Fruit fly (Drosophila melanogaster) whole organism, embryonic: ENCODE data around the gene CG32447.

ENCODE experiments used
- Ada2b ChIP-seq: fragments of 200-800 bp; sonication (Bioruptor generic); IDR thresholded peaks from 2 replicates; pipeline ENCODE4 v1.3.6; 2022; ENCODE audit warnings: missing biosample characterization, missing genetic modification characterization
- Aef1 ChIP-seq: fragments of 200-800 bp; sonication (Bioruptor generic); IDR thresholded peaks from 3 replicates; pipeline ENCODE4 v1.3.6; 2022; ENCODE audit warnings: missing biosample characterization, missing genetic modification characterization
- CG11247 ChIP-seq: fragments of 200-800 bp; sonication (Bioruptor generic); IDR thresholded peaks from 2 replicates; pipeline ENCODE4 v1.3.6; 2022; ENCODE audit warnings: missing biosample characterization, missing genetic modification characterization
- CG13123 ChIP-seq: fragments of 200-800 bp; sonication (Bioruptor generic); optimal IDR thresholded peaks from 2 replicates; lab custom pipeline; 2016; ENCODE audit warnings: missing biosample characterization, missing genetic modification characterization
- CG13424 ChIP-seq: fragments of 200-800 bp; sonication (Bioruptor generic); optimal IDR thresholded peaks from 2 replicates; lab custom pipeline; 2019; ENCODE audit warnings: missing biosample characterization, mild to moderate bottlenecking, missing genetic modification characterization, moderate library complexity
- CG1647 ChIP-seq: fragments of 200-800 bp; sonication (Bioruptor generic); optimal IDR thresholded peaks from 3 replicates; lab custom pipeline; 2016; ENCODE audit warnings: missing biosample characterization, missing genetic modification characterization
- CG18599 ChIP-seq: fragments of 200-800 bp; sonication (Bioruptor generic); optimal IDR thresholded peaks from 3 replicates; lab custom pipeline; 2017; ENCODE audit warnings: missing biosample characterization, missing genetic modification characterization, mild to moderate bottlenecking, moderate library complexity, missing genetic modification reagents
- CG2678 ChIP-seq: fragments of 200-800 bp; sonication (Bioruptor generic); optimal IDR thresholded peaks from 3 replicates; lab custom pipeline; 2019; ENCODE audit warnings: missing biosample characterization, mild to moderate bottlenecking, missing genetic modification characterization, moderate library complexity
- CG2875 ChIP-seq: fragments of 200-800 bp; sonication (Bioruptor generic); optimal IDR thresholded peaks from 2 replicates; lab custom pipeline; 2017; ENCODE audit warnings: missing biosample characterization, mild to moderate bottlenecking, missing genetic modification characterization, missing genetic modification reagents
- CG31224 ChIP-seq: fragments of 200-800 bp; sonication (Bioruptor generic); IDR thresholded peaks from 2 replicates; pipeline ENCODE4 v1.3.6; 2022; ENCODE audit warnings: missing biosample characterization, missing genetic modification characterization
- CG4328 ChIP-seq: fragments of 200-800 bp; sonication (Bioruptor generic); optimal IDR thresholded peaks from 3 replicates; lab custom pipeline; 2017; ENCODE audit warnings: missing biosample characterization, missing genetic modification reagents, missing genetic modification characterization
- CG5245 ChIP-seq: fragments of 200-800 bp; sonication (Bioruptor generic); optimal IDR thresholded peaks from 3 replicates; lab custom pipeline; 2016; ENCODE audit warnings: missing biosample characterization, missing genetic modification characterization
- CG6272 ChIP-seq: fragments of 200-800 bp; sonication (Bioruptor generic); IDR thresholded peaks from 2 replicates; pipeline ENCODE4 v1.3.6; 2022; ENCODE audit warnings: missing biosample characterization, missing genetic modification characterization
- CG6813 ChIP-seq: fragments of 200-800 bp; sonication (Bioruptor generic); optimal IDR thresholded peaks from 2 replicates; lab custom pipeline; 2017; ENCODE audit warnings: missing biosample characterization, missing genetic modification characterization, mild to moderate bottlenecking, moderate library complexity, missing genetic modification reagents
- CG8388 ChIP-seq: fragments of 200-800 bp; sonication (Bioruptor generic); optimal IDR thresholded peaks from 2 replicates; lab custom pipeline; 2019; ENCODE audit warnings: missing biosample characterization, mild to moderate bottlenecking, missing genetic modification characterization, moderate library complexity
- Camta ChIP-seq: fragments of 200-800 bp; sonication (Bioruptor generic); optimal IDR thresholded peaks from 2 replicates; lab custom pipeline; 2016; ENCODE audit warnings: missing biosample characterization, missing genetic modification characterization
- D19A ChIP-seq: fragments of 200-800 bp; optimal IDR thresholded peaks from 3 replicates; lab custom pipeline; 2019; ENCODE audit warnings: missing biosample characterization, mild to moderate bottlenecking, missing genetic modification characterization, moderate library complexity
- Dref ChIP-seq: fragments of 200-800 bp; sonication (Bioruptor generic); IDR thresholded peaks from 2 replicates; pipeline ENCODE4 v1.3.6; 2022; ENCODE audit warnings: missing biosample characterization, missing genetic modification characterization
- H2.0 ChIP-seq: fragments of 200-800 bp; sonication (Bioruptor generic); IDR thresholded peaks from 2 replicates; pipeline ENCODE4 v1.3.6; 2022; ENCODE audit warnings: missing biosample characterization, missing genetic modification characterization
- HLH3B ChIP-seq: fragments of 200-800 bp; sonication (Bioruptor generic); IDR thresholded peaks from 2 replicates; pipeline ENCODE4 v1.3.6; 2022; ENCODE audit warnings: missing biosample characterization, missing genetic modification characterization
- Hr51 ChIP-seq, 2 experiments: fragments of 200-800 bp; sonication (Bioruptor generic); optimal IDR thresholded peaks; 2 replicates in 1 of 2; 3 replicates in 1 of 2; lab custom pipeline; 2016 to 2018; ENCODE audit warnings: missing biosample characterization in 2 of 2, missing genetic modification characterization in 2 of 2, mild to moderate bottlenecking in 1 of 2, moderate library complexity in 1 of 2
- Med ChIP-seq: fragments of 200-800 bp; sonication (Bioruptor generic); peaks from one replicate; lab custom pipeline; 2016; ENCODE audit warnings: missing biosample characterization, missing genetic modification characterization, mild to moderate bottlenecking, inconsistent platforms, moderate library complexity
- Ptx1 ChIP-seq: fragments of 200-800 bp; sonication (Bioruptor generic); IDR thresholded peaks from 2 replicates; pipeline ENCODE4 v1.3.6; 2022; ENCODE audit warnings: missing biosample characterization, missing genetic modification characterization
- ab ChIP-seq: fragments of 200-800 bp; sonication (Bioruptor generic); optimal IDR thresholded peaks from 2 replicates; lab custom pipeline; 2016; ENCODE audit warnings: missing biosample characterization, missing genetic modification characterization
- ase ChIP-seq: fragments of 200-800 bp; sonication (Bioruptor generic); IDR thresholded peaks from 3 replicates; pipeline ENCODE4 v1.3.6; 2022; ENCODE audit warnings: missing biosample characterization, missing genetic modification characterization
- exex ChIP-seq: fragments of 200-800 bp; sonication (Bioruptor generic); optimal IDR thresholded peaks from 4 replicates; lab custom pipeline; 2018; ENCODE audit warnings: missing biosample characterization, mild to moderate bottlenecking, missing genetic modification characterization, moderate library complexity
- fd96Cb ChIP-seq: fragments of 200-800 bp; sonication (Bioruptor generic); optimal IDR thresholded peaks from 2 replicates; lab custom pipeline; 2018; ENCODE audit warnings: missing biosample characterization, mild to moderate bottlenecking, missing genetic modification characterization, moderate library complexity
- grau ChIP-seq: fragments of 200-800 bp; optimal IDR thresholded peaks from 3 replicates; lab custom pipeline; 2019; ENCODE audit warnings: missing biosample characterization, mild to moderate bottlenecking, missing genetic modification characterization, moderate library complexity
- hkb ChIP-seq, 2 experiments: fragments of 200-800 bp in 1 of 2; fragments of >200 bp in 1 of 2; sonication (Bioruptor generic) in 1 of 2; IDR thresholded peaks in 1 of 2; optimal IDR thresholded peaks in 1 of 2; 2 replicates each; pipeline versions ENCODE4 v1.3.6 to Lab custom; 2017 to 2022; ENCODE audit warnings: missing biosample characterization in 1 of 2, missing genetic modification characterization in 1 of 2
- pzg ChIP-seq: fragments of 200-800 bp; sonication (Bioruptor generic); optimal IDR thresholded peaks from 3 replicates; lab custom pipeline; 2018; ENCODE audit warnings: missing biosample characterization, mild to moderate bottlenecking, missing genetic modification characterization, moderate library complexity
- ranshi ChIP-seq: fragments of 200-800 bp; sonication (Bioruptor generic); IDR thresholded peaks from 2 replicates; pipeline ENCODE4 v1.3.6; 2022; ENCODE audit warnings: missing biosample characterization, missing genetic modification characterization
- stc ChIP-seq: fragments of 200-800 bp; sonication (Bioruptor generic); IDR thresholded peaks from 2 replicates; pipeline ENCODE4 v1.3.6; 2022; ENCODE audit warnings: missing biosample characterization, missing genetic modification characterization
- tin ChIP-seq: fragments of 200-800 bp; sonication (Bioruptor generic); optimal IDR thresholded peaks from 3 replicates; lab custom pipeline; 2016; ENCODE audit warnings: missing biosample characterization, missing genetic modification characterization
- trem ChIP-seq: fragments of 200-800 bp; optimal IDR thresholded peaks from 3 replicates; lab custom pipeline; 2019; ENCODE audit warnings: missing biosample characterization, mild to moderate bottlenecking, missing genetic modification characterization, moderate library complexity
- vvl ChIP-seq: fragments of 200-800 bp; sonication (Bioruptor generic); IDR thresholded peaks from 2 replicates; pipeline ENCODE4 v1.3.6; 2022; ENCODE audit warnings: missing biosample characterization, missing genetic modification characterization
- zen ChIP-seq: fragments of 200-800 bp; sonication (Bioruptor generic); optimal IDR thresholded peaks from 3 replicates; lab custom pipeline; 2018; ENCODE audit warnings: missing biosample characterization, mild to moderate bottlenecking, missing genetic modification characterization, moderate library complexity

CG32447 gene

dm6 chr3L:21738175-21739016, 32.2 kb upstream of the CG32447 start, which contains the start of gene CG14567 (continued):
- TF ChIP-seq grau (tag; lab: Kevin White, UChicago) (peak; percentile 30), D19A (tag; lab: Kevin White, UChicago) (no peak), ase (peak; percentile 12; the same call in 1 of the 3 replicates), fd96Cb (tag; lab: Kevin White, UChicago) (peak; percentile 33), CG2678 (tag; lab: Kevin White, UChicago) (peak; percentile 30), CG13424 (tag; lab: Kevin White, UChicago) (no peak), CG11247 (GFP tag; lab: Robert Waterston, UW) (peak; percentile 48; the same call in 1 of the 2 replicates), CG31224 (no peak), CG5245 (GFP tag; lab: Kevin White, UChicago) (no peak), HLH3B (peak; percentile 55), Camta (GFP tag; lab: Kevin White, UChicago) (peak; percentile 25), ab (GFP tag; lab: Kevin White, UChicago) (no peak), vvl (GFP tag; lab: Robert Waterston, UW) (peak; percentile 36; the same call in 1 of the 2 replicates), Aef1 (GFP tag; lab: Robert Waterston, UW) (0 out of 3 replicates have a peak, but pooled peaks have one; percentile 13), stc (GFP tag; lab: Robert Waterston, UW) (peak; percentile 38; the same call in 1 of the 2 replicates), ranshi (GFP tag; lab: Robert Waterston, UW) (peak; percentile 52; the same call in 1 of the 2 replicates), Dref (GFP tag; lab: Robert Waterston, UW) (no peak), Ptx1 (GFP tag; lab: Robert Waterston, UW) (peak; percentile 42; the same call in 1 of the 2 replicates), hkb (optimal IDR thresholded peaks at IDR 0.05; lab: Kevin White, UChicago) (no peak), hkb (GFP tag; IDR thresholded peaks at IDR 0.05; lab: Robert Waterston, UW) (peak; percentile 44; the same call in 1 of the 2 replicates), tin (GFP tag; lab: Kevin White, UChicago) (peak; percentile 13), CG6272 (GFP tag; lab: Robert Waterston, UW) (no peak), Ada2b (GFP tag; lab: Robert Waterston, UW) (peak; percentile 35; the same call in 1 of the 2 replicates), trem (no peak), pzg (GFP tag; lab: Kevin White, UChicago) (no peak), CG2875 (GFP tag; lab: Kevin White, UChicago) (no peak), Hr51 (GFP tag; optimal IDR thresholded peaks at IDR 0.05; lab: Kevin White, UChicago) (peak in 1 of 2 experiments; percentile 59), exex (tag; lab: Kevin White, UChicago) (no peak), CG6813 (no peak), H2.0 (GFP tag; lab: Robert Waterston, UW) (peak; percentile 38; the same call in 1 of the 2 replicates), Med (peak; percentile 47), CG4328 (no peak)

- TF ChIP-seq zen (tag; lab: Kevin White, UChicago), result no peak
- TF ChIP-seq vvl (GFP tag; lab: Robert Waterston, UW), result 0 out of 2 replicates have a peak, but pooled peaks have one; percentile 28
Measured at dm6 chr3L:21733799-21734198, 27.6 kb upstream of the CG32447 start, which contains the start of gene CG14573. Gene CG14573, plus strand, starts transcription at chr3L:21734099.

dm6 chr3L:21733387-21733786, 27.2 kb upstream of the CG32447 start, which contains the start of gene CG14568:
Gene CG14568, minus strand, starts transcription at chr3L:21733487.
- TF ChIP-seq CG13123, result no peak
- no peak for TF ChIP-seq CG1647 (GFP tag; lab: Kevin White, UChicago)
- no peak for TF ChIP-seq CG18599 (GFP tag; lab: Kevin White, UChicago)
- no peak for TF ChIP-seq CG8388
